Fruit fly (Drosophila melanogaster) whole organism, prepupa: Measurements from ENCODE around the gene CG11601.
A peak's percentile ranks its signal among the peaks of the same experiment; 100 is the strongest.

ENCODE experiments used
- Blimp-1 ChIP-seq: fragments of 200-800 bp; sonication (Bioruptor generic); optimal IDR thresholded peaks from 3 replicates; lab custom pipeline; 2017; ENCODE audit warnings: missing biosample characterization, missing genetic modification characterization, mild to moderate bottlenecking, moderate library complexity, missing genetic modification reagents
- CG10631 ChIP-seq: fragments of 200-800 bp; sonication (Bioruptor generic); optimal IDR thresholded peaks from 2 replicates; lab custom pipeline; 2016; ENCODE audit warnings: missing biosample characterization, missing genetic modification characterization
- CG10669 ChIP-seq: fragments of 200-800 bp; sonication (Bioruptor generic); optimal IDR thresholded peaks from 3 replicates; lab custom pipeline; 2018; ENCODE audit warnings: missing biosample characterization, mild to moderate bottlenecking, missing genetic modification characterization, moderate library complexity
- CG11902 ChIP-seq: fragments of 200-800 bp; sonication (Bioruptor generic); optimal IDR thresholded peaks from 3 replicates; lab custom pipeline; 2016; ENCODE audit warnings: missing biosample characterization, missing genetic modification characterization
- CG15336 ChIP-seq: fragments of 200-800 bp; sonication (Bioruptor generic); IDR thresholded peaks from 2 replicates; pipeline ENCODE4 v1.3.6; 2022; ENCODE audit warnings: missing biosample characterization, missing genetic modification characterization
- CG16779 ChIP-seq: fragments of 200-800 bp; sonication (Bioruptor generic); optimal IDR thresholded peaks from 3 replicates; lab custom pipeline; 2017; ENCODE audit warnings: missing biosample characterization, mild to moderate bottlenecking, missing genetic modification characterization
- CG3032 ChIP-seq: fragments of 200-800 bp; optimal IDR thresholded peaks from 2 replicates; lab custom pipeline; 2019; ENCODE audit warnings: missing biosample characterization, mild to moderate bottlenecking, missing genetic modification characterization, moderate library complexity
- CG31627 ChIP-seq: fragments of 200-800 bp; sonication (Bioruptor generic); optimal IDR thresholded peaks from 3 replicates; lab custom pipeline; 2016; ENCODE audit warnings: missing biosample characterization, missing genetic modification characterization
- CG32006 ChIP-seq: fragments of 200-800 bp; sonication (Bioruptor generic); optimal IDR thresholded peaks from 3 replicates; lab custom pipeline; 2017; ENCODE audit warnings: missing biosample characterization, mild to moderate bottlenecking, missing genetic modification characterization
- CG3919 ChIP-seq: fragments of 200-800 bp; sonication (Bioruptor generic); optimal IDR thresholded peaks from 3 replicates; lab custom pipeline; 2016; ENCODE audit warnings: missing biosample characterization, missing genetic modification characterization
- CG6163 ChIP-seq: fragments of 200-800 bp; sonication (Bioruptor generic); IDR thresholded peaks from 3 replicates; pipeline ENCODE4 v1.3.6; 2022; ENCODE audit warnings: missing biosample characterization, missing genetic modification characterization
- CG6276 ChIP-seq: fragments of 200-800 bp; sonication (Bioruptor generic); optimal IDR thresholded peaks from 2 replicates; lab custom pipeline; 2017; ENCODE audit warnings: missing biosample characterization, mild to moderate bottlenecking, missing genetic modification characterization
- CG6792 ChIP-seq: fragments of 200-800 bp; sonication (Bioruptor generic); optimal IDR thresholded peaks from 3 replicates; lab custom pipeline; 2016; ENCODE audit warnings: missing biosample characterization, missing genetic modification characterization
- CG6808 ChIP-seq: fragments of 200-800 bp; sonication (Bioruptor generic); optimal IDR thresholded peaks from 3 replicates; lab custom pipeline; 2017; ENCODE audit warnings: missing biosample characterization, missing genetic modification characterization, mild to moderate bottlenecking, moderate library complexity, missing genetic modification reagents
- CG6854 ChIP-seq: fragments of 200-800 bp; sonication (Bioruptor generic); optimal IDR thresholded peaks from 2 replicates; lab custom pipeline; 2017; ENCODE audit warnings: missing biosample characterization, mild to moderate bottlenecking, missing genetic modification characterization
- CG7368 ChIP-seq: fragments of 200-800 bp; sonication (Bioruptor generic); optimal IDR thresholded peaks from 3 replicates; lab custom pipeline; 2016; ENCODE audit warnings: missing biosample characterization, missing genetic modification characterization
- CG8119 ChIP-seq: fragments of 200-800 bp; sonication (Bioruptor generic); IDR thresholded peaks from 3 replicates; pipeline ENCODE4 v1.3.6; 2022; ENCODE audit warnings: missing biosample characterization, missing genetic modification characterization
- CG8319 ChIP-seq: fragments of 200-800 bp; sonication (Bioruptor generic); optimal IDR thresholded peaks from 3 replicates; lab custom pipeline; 2016; ENCODE audit warnings: missing biosample characterization, missing genetic modification characterization
- CG9139 ChIP-seq: fragments of 200-800 bp; sonication (Bioruptor generic); optimal IDR thresholded peaks from 3 replicates; lab custom pipeline; 2017; ENCODE audit warnings: missing biosample characterization, mild to moderate bottlenecking, missing genetic modification characterization
- Eip75B ChIP-seq: fragments of 200-800 bp; sonication (Bioruptor generic); optimal IDR thresholded peaks from 3 replicates; lab custom pipeline; 2016; ENCODE audit warnings: missing biosample characterization, missing genetic modification characterization
- Eip78C ChIP-seq: fragments of 200-800 bp; sonication (Bioruptor generic); peaks from one replicate; lab custom pipeline; 2016; ENCODE audit warnings: missing biosample characterization, missing genetic modification characterization
- Eip93F ChIP-seq: fragments of 200-800 bp; sonication (Bioruptor generic); optimal IDR thresholded peaks from 2 replicates; lab custom pipeline; 2016; ENCODE audit warnings: missing biosample characterization, mild to moderate bottlenecking, missing genetic modification characterization
- Ets21C ChIP-seq: fragments of 200-800 bp; sonication (Bioruptor generic); optimal IDR thresholded peaks from 3 replicates; lab custom pipeline; 2016; ENCODE audit warnings: missing biosample characterization, missing genetic modification characterization
- Ets96B ChIP-seq: fragments of 200-800 bp; optimal IDR thresholded peaks from 2 replicates; lab custom pipeline; 2019; ENCODE audit warnings: missing biosample characterization, mild to moderate bottlenecking, missing genetic modification characterization, moderate library complexity
- Gug ChIP-seq: fragments of 200-800 bp; sonication (Bioruptor generic); IDR thresholded peaks from 2 replicates; pipeline ENCODE4 v1.3.6; 2022; ENCODE audit warnings: missing biosample characterization, missing genetic modification characterization
- Hr38 ChIP-seq: sonication (Bioruptor generic); optimal IDR thresholded peaks from 2 replicates; lab custom pipeline; 2016; ENCODE audit warnings: missing biosample characterization, missing genetic modification characterization
- Hr39 ChIP-seq: fragments of 200-800 bp; sonication (Bioruptor generic); optimal IDR thresholded peaks from 2 replicates; lab custom pipeline; 2016; ENCODE audit warnings: missing biosample characterization, missing genetic modification characterization
- Hr4 ChIP-seq: fragments of 200-800 bp; sonication (Bioruptor generic); optimal IDR thresholded peaks from 3 replicates; lab custom pipeline; 2016; ENCODE audit warnings: missing biosample characterization, missing genetic modification characterization
- OdsH ChIP-seq: fragments of 200-800 bp; sonication (Bioruptor generic); optimal IDR thresholded peaks from 3 replicates; lab custom pipeline; 2016; ENCODE audit warnings: missing biosample characterization, missing genetic modification characterization
- Smox ChIP-seq: fragments of 200-800 bp; sonication (Bioruptor generic); optimal IDR thresholded peaks from 3 replicates; lab custom pipeline; 2016; ENCODE audit warnings: missing biosample characterization, missing genetic modification characterization
- Sox102F ChIP-seq: fragments of 200-800 bp; sonication (Bioruptor generic); optimal IDR thresholded peaks from 2 replicates; lab custom pipeline; 2016; ENCODE audit warnings: missing biosample characterization, mild to moderate bottlenecking, missing genetic modification characterization
- Sox14 ChIP-seq: fragments of 200-800 bp; sonication (Bioruptor generic); optimal IDR thresholded peaks from 3 replicates; lab custom pipeline; 2016; ENCODE audit warnings: missing biosample characterization, missing genetic modification characterization
- acj6 ChIP-seq: fragments of 200-800 bp; sonication (Bioruptor generic); optimal IDR thresholded peaks from 3 replicates; lab custom pipeline; 2016; ENCODE audit warnings: missing biosample characterization, missing genetic modification characterization
- dsx ChIP-seq: fragments of 200-800 bp; optimal IDR thresholded peaks from 3 replicates; lab custom pipeline; 2019; ENCODE audit warnings: missing biosample characterization, mild to moderate bottlenecking, missing genetic modification characterization, moderate library complexity; ENCODE audit not compliant: poor library complexity, severe bottlenecking
- fd59A ChIP-seq: fragments of 200-800 bp; sonication (Bioruptor generic); optimal IDR thresholded peaks from 2 replicates; lab custom pipeline; 2017; ENCODE audit warnings: missing biosample characterization, mild to moderate bottlenecking, missing genetic modification characterization, missing genetic modification reagents
- fd85E ChIP-seq: fragments of 200-800 bp; sonication (Bioruptor generic); optimal IDR thresholded peaks from 3 replicates; lab custom pipeline; 2016; ENCODE audit warnings: missing biosample characterization, missing genetic modification characterization
- fkh ChIP-seq: fragments of 200-800 bp; sonication (Bioruptor generic); optimal IDR thresholded peaks from 3 replicates; lab custom pipeline; 2017; ENCODE audit warnings: missing biosample characterization, mild to moderate bottlenecking, missing genetic modification characterization, moderate library complexity
- lz ChIP-seq: fragments of 200-800 bp; sonication (Bioruptor generic); optimal IDR thresholded peaks from 3 replicates; lab custom pipeline; 2016; ENCODE audit warnings: missing biosample characterization, missing genetic modification characterization
- net ChIP-seq: fragments of 200-800 bp; sonication (Bioruptor generic); optimal IDR thresholded peaks from 3 replicates; lab custom pipeline; 2016; ENCODE audit warnings: missing biosample characterization, missing genetic modification characterization
- pdm3 ChIP-seq: fragments of 200-800 bp; sonication (Bioruptor generic); optimal IDR thresholded peaks from 3 replicates; lab custom pipeline; 2016; ENCODE audit warnings: missing biosample characterization, missing genetic modification characterization
- salr ChIP-seq, 2 experiments: fragments of 200-800 bp; sonication (Bioruptor generic); optimal IDR thresholded peaks; 3 replicates each; lab custom pipeline; 2016 to 2018; ENCODE audit warnings: missing biosample characterization in 2 of 2, missing genetic modification characterization in 2 of 2, mild to moderate bottlenecking in 1 of 2
- spab ChIP-seq: fragments of 200-800 bp; sonication (Bioruptor generic); optimal IDR thresholded peaks from 2 replicates; lab custom pipeline; 2017; ENCODE audit warnings: missing biosample characterization, mild to moderate bottlenecking, missing genetic modification characterization, missing genetic modification reagents
- ss ChIP-seq, 2 experiments: fragments of 200-800 bp; sonication (Bioruptor generic); optimal IDR thresholded peaks; 2 replicates in 1 of 2; 3 replicates in 1 of 2; lab custom pipeline; 2017 to 2018; ENCODE audit warnings: mild to moderate bottlenecking in 2 of 2, missing biosample characterization in 2 of 2, missing genetic modification characterization in 2 of 2, moderate library complexity in 1 of 2
- vri ChIP-seq: fragments of 200-800 bp; sonication (Bioruptor generic); optimal IDR thresholded peaks from 3 replicates; lab custom pipeline; 2016; ENCODE audit warnings: missing biosample characterization, mild to moderate bottlenecking, missing genetic modification characterization

CG11601 gene

DNA sequence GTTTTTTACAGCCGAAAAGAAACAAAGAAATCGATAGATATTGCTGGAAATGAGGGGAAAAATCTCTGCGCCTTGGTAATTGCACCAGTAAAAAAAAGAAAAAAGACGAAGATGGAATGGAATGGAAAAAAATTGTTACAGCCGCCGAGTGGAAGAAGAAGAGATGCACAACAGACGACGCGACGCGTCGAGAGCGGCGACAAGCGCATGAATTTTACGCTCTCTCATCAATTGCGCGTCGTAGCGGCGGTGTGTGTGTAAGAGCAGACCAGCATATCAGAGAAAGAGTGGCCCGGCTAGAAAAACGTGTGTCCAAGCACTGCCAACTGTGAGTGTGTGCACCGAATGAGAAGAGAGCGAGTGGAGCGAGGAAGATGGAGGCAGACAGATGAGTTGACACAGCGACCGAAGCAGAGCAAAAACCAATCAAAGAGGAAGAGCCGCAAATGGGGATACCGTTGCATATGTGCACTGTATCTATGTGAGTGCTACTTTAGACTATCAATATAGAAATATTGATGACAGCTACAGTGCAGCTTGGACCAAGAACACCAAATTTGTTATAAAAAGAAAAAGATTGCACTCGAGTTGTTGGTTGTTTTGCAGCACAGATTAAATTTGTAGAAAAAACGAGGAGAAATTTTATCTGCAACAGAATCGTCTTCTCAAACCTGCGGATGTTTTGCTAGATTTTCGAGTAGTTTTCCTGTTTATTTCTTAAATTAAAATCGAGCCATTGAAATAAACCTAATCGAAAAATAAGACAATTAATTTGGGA lies 33.8 kb downstream of the CG11601 start (continued):
- TF ChIP-seq Ets96B (tag; lab: Kevin White, UChicago) = peak; percentile 48
- peak; percentile 36 for TF ChIP-seq CG31627 (GFP tag; lab: Kevin White, UChicago)
- peak; percentile 70 for TF ChIP-seq CG15336 (GFP tag; lab: Robert Waterston, UW)
- peak; percentile 4 for TF ChIP-seq lz
- TF ChIP-seq CG11902 (GFP tag; lab: Kevin White, UChicago) = no peak
- peak; percentile 34 for TF ChIP-seq CG7368 (GFP tag; lab: Kevin White, UChicago)
- TF ChIP-seq fd85E (GFP tag; lab: Kevin White, UChicago) = no peak
- peak; percentile 26 for TF ChIP-seq CG9139 (GFP tag; lab: Kevin White, UChicago)
- TF ChIP-seq ss (GFP tag; optimal IDR thresholded peaks at IDR 0.05; lab: Kevin White, UChicago) = peak; percentile 68 to 76
- peak; percentile 38 for TF ChIP-seq CG6163 (GFP tag; lab: Robert Waterston, UW)
- peak; percentile 54 for TF ChIP-seq CG16779
- no peak for TF ChIP-seq CG8319 (GFP tag; lab: Kevin White, UChicago)
- TF ChIP-seq CG32006 = peak; percentile 87
- TF ChIP-seq Sox14 (GFP tag; lab: Kevin White, UChicago) = peak; percentile 42
- TF ChIP-seq CG3032 = peak; percentile 26
- TF ChIP-seq pdm3 = peak; percentile 75
- TF ChIP-seq Sox102F (GFP tag; lab: Kevin White, UChicago) = no peak
- peak; percentile 50 for TF ChIP-seq CG6808 (GFP tag; lab: Kevin White, UChicago)

- TF ChIP-seq Eip93F (no peak), dsx (GFP tag; lab: Kevin White, UChicago) (no peak), Hr38 (GFP tag; lab: Kevin White, UChicago) (no peak), CG8319 (GFP tag; lab: Kevin White, UChicago) (no peak), Blimp-1 (no peak), Eip78C (GFP tag; lab: Kevin White, UChicago) (peak; percentile 12), Hr4 (GFP tag; lab: Kevin White, UChicago) (no peak), CG8119 (GFP tag; lab: Robert Waterston, UW) (no peak)
- TF ChIP-seq, all 60 proteins: peak for 1
Observed at dm6 chr2L:248592-248991, 34.5 kb downstream of the CG11601 start.

DNA sequence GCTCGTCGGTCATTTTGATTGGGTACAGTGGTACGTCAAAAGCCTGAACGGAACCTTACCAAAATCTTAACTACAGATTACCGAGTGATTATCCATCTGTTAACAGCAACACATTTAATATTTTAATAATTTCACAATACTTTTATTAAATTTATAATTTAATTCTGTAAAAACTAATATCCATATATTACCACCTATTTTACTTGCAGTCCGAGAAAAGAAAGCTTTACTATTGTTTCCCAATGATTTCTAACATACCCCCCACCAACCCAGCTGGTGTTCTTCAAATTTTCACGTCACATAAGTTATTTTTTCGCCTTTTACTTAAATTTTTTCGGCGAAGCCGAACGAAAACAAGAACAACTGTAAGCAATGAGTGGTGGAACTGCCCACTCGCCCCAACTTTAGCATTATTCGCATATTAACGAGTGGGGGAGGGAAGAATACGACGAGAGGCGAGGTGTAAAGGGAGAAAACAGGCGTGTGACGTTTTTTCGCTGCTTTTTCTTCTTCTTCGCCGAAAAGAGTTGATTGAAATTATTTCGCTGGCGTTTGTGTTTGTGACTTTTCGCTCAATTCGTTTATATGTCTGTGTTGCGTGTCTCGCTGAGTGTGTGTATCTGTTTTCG lies 35.1 kb downstream of the CG11601 start:
- TF ChIP-seq lz = peak; percentile 55
- TF ChIP-seq Gug (GFP tag; lab: Robert Waterston, UW) = peak; percentile 39; the same call in 1 of the 2 replicates
- TF ChIP-seq Hr39 = peak; percentile 58
- 0 out of 3 replicates have a peak, but pooled peaks have one; percentile 11 for TF ChIP-seq CG6163 (GFP tag; lab: Robert Waterston, UW)
- TF ChIP-seq Hr4 (GFP tag; lab: Kevin White, UChicago) = peak; percentile 66
- peak; percentile 53 for TF ChIP-seq Sox14 (GFP tag; lab: Kevin White, UChicago)
- peak; percentile 51 for TF ChIP-seq pdm3
- peak; percentile 75 for TF ChIP-seq acj6 (GFP tag; lab: Kevin White, UChicago)
- peak in 1 of 2 experiments; percentile 79 for TF ChIP-seq salr (GFP tag; optimal IDR thresholded peaks at IDR 0.05; lab: Kevin White, UChicago)
- peak; percentile 74 for TF ChIP-seq Smox
- TF ChIP-seq CG3919 (GFP tag; lab: Kevin White, UChicago) = peak; percentile 67
- peak; percentile 69 for TF ChIP-seq CG10669 (GFP tag; lab: Kevin White, UChicago)
- TF ChIP-seq Ets21C (GFP tag; lab: Kevin White, UChicago) = no peak
- no peak for TF ChIP-seq fkh (GFP tag; lab: Kevin White, UChicago)
- TF ChIP-seq vri (GFP tag; lab: Kevin White, UChicago) = peak; percentile 28
- TF ChIP-seq OdsH = peak; percentile 74
- TF ChIP-seq net (GFP tag; lab: Kevin White, UChicago) = peak; percentile 61
- TF ChIP-seq Eip75B = no peak
- TF ChIP-seq CG6854 (GFP tag; lab: Kevin White, UChicago) = peak; percentile 52
- TF ChIP-seq CG3032 = peak; percentile 56
- TF ChIP-seq fd59A (GFP tag; lab: Kevin White, UChicago) = peak; percentile 34
- no peak for TF ChIP-seq dsx (GFP tag; lab: Kevin White, UChicago)
- TF ChIP-seq CG6792 (GFP tag; lab: Kevin White, UChicago) = peak; percentile 73
- TF ChIP-seq Eip78C (GFP tag; lab: Kevin White, UChicago) = peak; percentile 88
- TF ChIP-seq CG6276 = peak; percentile 65
- TF ChIP-seq CG32006 = peak; percentile 85
- peak; percentile 42 for TF ChIP-seq CG6808 (GFP tag; lab: Kevin White, UChicago)
- peak; percentile 61 for TF ChIP-seq spab (GFP tag; lab: Kevin White, UChicago)
- peak; percentile 76 for TF ChIP-seq CG10631 (GFP tag; lab: Kevin White, UChicago)
- no peak for TF ChIP-seq CG9139 (GFP tag; lab: Kevin White, UChicago)
